Fruit fly (Drosophila melanogaster) whole organism, wandering third instar larva: ENCODE results near the gene CG17778.

Source experiments
- Abd-B ChIP-seq: fragments of >200 bp; optimal IDR thresholded peaks from 2 replicates; lab custom pipeline; 2017; ENCODE audit warnings: missing biosample characterization, missing genetic modification characterization
- CG32264 ChIP-seq: fragments of 200-800 bp; sonication (Bioruptor generic); optimal IDR thresholded peaks from 2 replicates; lab custom pipeline; 2016; ENCODE audit warnings: missing biosample characterization, missing genetic modification characterization
- CG9705 ChIP-seq: fragments of 200-800 bp; sonication (Bioruptor generic); optimal IDR thresholded peaks from 2 replicates; lab custom pipeline; 2018; ENCODE audit warnings: missing biosample characterization, mild to moderate bottlenecking, missing genetic modification characterization
- CrebA ChIP-seq: fragments of 200-800 bp; sonication (Bioruptor generic); optimal IDR thresholded peaks from 2 replicates; lab custom pipeline; 2016; ENCODE audit warnings: missing biosample characterization, mild to moderate bottlenecking, missing genetic modification characterization, borderline replicate concordance
- Dfd ChIP-seq: fragments of >200 bp; optimal IDR thresholded peaks from 2 replicates; lab custom pipeline; 2017; ENCODE audit warnings: missing biosample characterization, missing genetic modification characterization
- Dif ChIP-seq: fragments of 200-275, 200-300 bp; sonication (Bioruptor generic); optimal IDR thresholded peaks from 2 replicates; lab custom pipeline; 2018; ENCODE audit warnings: missing biosample characterization, missing genetic modification characterization; ENCODE audit not compliant: partially characterized antibody
- GATAd ChIP-seq: sonication (Bioruptor generic); optimal IDR thresholded peaks from 2 replicates; lab custom pipeline; 2016; ENCODE audit warnings: missing biosample characterization, missing genetic modification characterization
- HLH106 ChIP-seq: fragments of 200-800 bp; optimal IDR thresholded peaks from 3 replicates; lab custom pipeline; 2019; ENCODE audit warnings: missing biosample characterization, mild to moderate bottlenecking, missing genetic modification characterization, moderate library complexity
- Hnf4 ChIP-seq: fragments of 200-800 bp; sonication (Bioruptor generic); optimal IDR thresholded peaks from 2 replicates; lab custom pipeline; 2016; ENCODE audit warnings: missing biosample characterization, mild to moderate bottlenecking, missing genetic modification characterization
- Hr78 ChIP-seq: fragments of >200 bp; optimal IDR thresholded peaks from 2 replicates; lab custom pipeline; 2017; ENCODE audit warnings: missing biosample characterization, missing genetic modification characterization
- Hr83 ChIP-seq: fragments of 200-300 bp; sonication (Bioruptor generic); optimal IDR thresholded peaks from 2 replicates; lab custom pipeline; 2016; ENCODE audit warnings: missing biosample characterization, mild to moderate bottlenecking, missing genetic modification characterization, moderate library complexity; ENCODE audit not compliant: poor library complexity, severe bottlenecking
- Mio ChIP-seq: sonication (Bioruptor generic); optimal IDR thresholded peaks from 2 replicates; lab custom pipeline; 2016; ENCODE audit warnings: missing biosample characterization, missing genetic modification characterization
- Myc ChIP-seq: fragments of >200 bp; optimal IDR thresholded peaks from 2 replicates; lab custom pipeline; 2017
- N ChIP-seq: fragments of >200 bp; optimal IDR thresholded peaks from 2 replicates; lab custom pipeline; 2018; ENCODE audit warnings: missing biosample characterization, missing external identifiers, missing genetic modification characterization
- OdsH ChIP-seq: fragments of 200-800 bp; sonication (Bioruptor generic); optimal IDR thresholded peaks from 2 replicates; lab custom pipeline; 2016; ENCODE audit warnings: missing biosample characterization, mild to moderate bottlenecking, missing genetic modification characterization
- Rel ChIP-seq, 2 experiments: fragments of 200-800 bp; sonication (Bioruptor generic) in 1 of 2; optimal IDR thresholded peaks; 2 replicates in 1 of 2; 3 replicates in 1 of 2; lab custom pipeline; 2016 to 2019; ENCODE audit warnings: mild to moderate bottlenecking in 2 of 2, missing biosample characterization in 2 of 2, missing genetic modification characterization in 2 of 2, moderate library complexity in 1 of 2
- Sp1 ChIP-seq: fragments of 200-800 bp; sonication (Bioruptor generic); optimal IDR thresholded peaks from 3 replicates; lab custom pipeline; 2019; ENCODE audit warnings: missing biosample characterization, mild to moderate bottlenecking, missing genetic modification characterization, moderate library complexity
- Vsx2 ChIP-seq: fragments of 200-300, 225-300 bp; sonication (Bioruptor generic); optimal IDR thresholded peaks from 2 replicates; lab custom pipeline; 2018; ENCODE audit warnings: missing biosample characterization, missing genetic modification characterization; ENCODE audit not compliant: partially characterized antibody
- br ChIP-seq: fragments of 200-800 bp; sonication (Bioruptor generic); optimal IDR thresholded peaks from 2 replicates; lab custom pipeline; 2016; ENCODE audit warnings: missing biosample characterization, missing genetic modification characterization
- brk ChIP-seq: fragments of 200-800 bp; sonication (Bioruptor generic); optimal IDR thresholded peaks from 2 replicates; lab custom pipeline; 2016; ENCODE audit warnings: missing biosample characterization, mild to moderate bottlenecking, missing genetic modification characterization
- dl ChIP-seq, 2 experiments: fragments of 175-275, 200-275 bp in 1 of 2; fragments of 200-275 bp in 1 of 2; sonication (Bioruptor generic); optimal IDR thresholded peaks; lab custom pipeline; 2018; ENCODE audit warnings: mild to moderate bottlenecking in 2 of 2, missing biosample characterization in 2 of 2, missing genetic modification characterization in 2 of 2, moderate library complexity in 2 of 2; ENCODE audit not compliant: partially characterized antibody in 2 of 2, insufficient read depth in 1 of 2
- dmrt93B ChIP-seq: fragments of 200-800 bp; sonication (Bioruptor generic); optimal IDR thresholded peaks from 2 replicates; lab custom pipeline; 2018; ENCODE audit warnings: missing biosample characterization, mild to moderate bottlenecking, missing genetic modification characterization
- dsf ChIP-seq: sonication (Bioruptor generic); optimal IDR thresholded peaks from 2 replicates; lab custom pipeline; 2016; ENCODE audit warnings: missing biosample characterization, missing genetic modification characterization, borderline replicate concordance
- ey ChIP-seq: fragments of 200-800 bp; sonication (Bioruptor generic); optimal IDR thresholded peaks from 2 replicates; lab custom pipeline; 2016; ENCODE audit warnings: missing biosample characterization, missing genetic modification characterization
- foxo ChIP-seq, 2 experiments: fragments of 200-800 bp; sonication (Bioruptor generic); optimal IDR thresholded peaks; 2 replicates in 1 of 2; 3 replicates in 1 of 2; lab custom pipeline; 2016 to 2017; ENCODE audit warnings: missing biosample characterization in 2 of 2, missing genetic modification characterization in 2 of 2
- fru ChIP-seq: fragments of 200-800 bp; sonication (Bioruptor generic); optimal IDR thresholded peaks from 3 replicates; lab custom pipeline; 2016; ENCODE audit warnings: missing biosample characterization, mild to moderate bottlenecking, missing genetic modification characterization
- h ChIP-seq: fragments of 200-800 bp; sonication (Bioruptor generic); optimal IDR thresholded peaks from 3 replicates; lab custom pipeline; 2016; ENCODE audit warnings: missing biosample characterization, mild to moderate bottlenecking, missing genetic modification characterization
- jim ChIP-seq: fragments of 175-275, 200-325 bp; sonication (Bioruptor generic); optimal IDR thresholded peaks from 2 replicates; lab custom pipeline; 2016; ENCODE audit warnings: missing biosample characterization, mild to moderate bottlenecking, missing genetic modification characterization
- lola ChIP-seq: fragments of >200 bp; optimal IDR thresholded peaks from 2 replicates; lab custom pipeline; 2017; ENCODE audit warnings: missing biosample characterization, missing genetic modification characterization
- pan ChIP-seq: fragments of >200 bp; optimal IDR thresholded peaks from 2 replicates; lab custom pipeline; 2017
- rgr ChIP-seq: fragments of 200-800 bp; sonication (Bioruptor generic); optimal IDR thresholded peaks from 3 replicates; lab custom pipeline; 2016; ENCODE audit warnings: missing biosample characterization, mild to moderate bottlenecking, missing genetic modification characterization
- sage ChIP-seq: fragments of 200-800 bp; sonication (Bioruptor generic); optimal IDR thresholded peaks from 2 replicates; lab custom pipeline; 2016; ENCODE audit warnings: missing biosample characterization, mild to moderate bottlenecking, missing genetic modification characterization
- sv ChIP-seq: fragments of 200-800 bp; sonication (Bioruptor generic); optimal IDR thresholded peaks from 3 replicates; lab custom pipeline; 2016; ENCODE audit warnings: missing biosample characterization, missing genetic modification characterization
- tai ChIP-seq: sonication (Bioruptor generic); optimal IDR thresholded peaks from 2 replicates; lab custom pipeline; 2016; ENCODE audit warnings: missing biosample characterization, missing genetic modification characterization
- usp ChIP-seq: fragments of >200 bp; optimal IDR thresholded peaks from 2 replicates; lab custom pipeline; 2017; ENCODE audit warnings: missing biosample characterization, missing genetic modification characterization
- woc ChIP-seq: sonication (Bioruptor generic); optimal IDR thresholded peaks from 2 replicates; lab custom pipeline; 2016; ENCODE audit warnings: missing biosample characterization, mild to moderate bottlenecking, missing genetic modification characterization

CG17778 gene

dm6 chrX:494191-494554 lies 241 bp upstream of the CG17778 start:
- no peak for TF ChIP-seq ey (GFP tag; lab: Kevin White, UChicago)
- peak; percentile 45 for TF ChIP-seq Dif (GFP tag; lab: Kevin White, UChicago)
- TF ChIP-seq pan = no peak
- no peak for TF ChIP-seq usp
- no peak for TF ChIP-seq Abd-B (GFP tag; lab: Kevin White, UChicago)
- TF ChIP-seq Myc = peak; percentile 14

dm6 chrX:496326-496725 lies 1.9 kb downstream of the CG17778 start, which contains the start of gene svr:
Gene svr, plus strand, starts transcription at chrX:496446.
- TF ChIP-seq Rel (GFP tag; optimal IDR thresholded peaks at IDR 0.05; lab: Kevin White, UChicago) (no peak), Rel (tag; optimal IDR thresholded peaks at IDR 0.05; lab: Kevin White, UChicago) (peak; percentile 53), tai (no peak)

- TF ChIP-seq dsf (no peak), Dfd (GFP tag; lab: Kevin White, UChicago) (no peak), pan (no peak), N (GFP tag; lab: Kevin White, UChicago) (no peak), lola (no peak), dl (GFP tag; optimal IDR thresholded peaks at IDR 0.05; lab: Kevin White, UChicago; ENCODE audit: insufficient read depth in 1 of 2, partially characterized antibody in 2 of 2) (peak in 1 of 2 experiments; percentile 19), CG32264 (no peak), Abd-B (GFP tag; lab: Kevin White, UChicago) (no peak), sage (GFP tag; lab: Kevin White, UChicago) (no peak), Mio (GFP tag; lab: Kevin White, UChicago) (no peak), dmrt93B (no peak), Rel (GFP tag; optimal IDR thresholded peaks at IDR 0.05; lab: Kevin White, UChicago) (no peak), Rel (tag; optimal IDR thresholded peaks at IDR 0.05; lab: Kevin White, UChicago) (peak; percentile 97), Myc (no peak), Sp1 (GFP tag; lab: Kevin White, UChicago) (no peak), OdsH (GFP tag; lab: Kevin White, UChicago) (no peak), brk (no peak), usp (no peak)
- TF ChIP-seq, all 38 proteins: peak for 2
Observed at dm6 chrX:497425-497824, 3.0 kb downstream of the CG17778 start.

dm6 chrX:498434-498833 lies 4.0 kb downstream of the CG17778 start:
- no peak for TF ChIP-seq brk
- no peak for TF ChIP-seq br (GFP tag; lab: Kevin White, UChicago)
- TF ChIP-seq Vsx2 (GFP tag; lab: Kevin White, UChicago) = no peak

- TF ChIP-seq Hnf4 (GFP tag; lab: Kevin White, UChicago) (no peak), woc (no peak), h (GFP tag; lab: Kevin White, UChicago) (peak; percentile 36), Rel (GFP tag; optimal IDR thresholded peaks at IDR 0.05; lab: Kevin White, UChicago) (no peak), Rel (tag; optimal IDR thresholded peaks at IDR 0.05; lab: Kevin White, UChicago) (peak; percentile 63), foxo (GFP tag; optimal IDR thresholded peaks at IDR 0.05; lab: Kevin White, UChicago) (peak in 1 of 2 experiments; percentile 10), HLH106 (tag; lab: Kevin White, UChicago) (no peak)
Observed at dm6 chrX:498924-499588, 4.6 kb downstream of the CG17778 start.

dm6 chrX:499589-500041 lies 5.2 kb downstream of the CG17778 start:
- no peak for TF ChIP-seq Dif (GFP tag; lab: Kevin White, UChicago)
- peak; percentile 47 for TF ChIP-seq dmrt93B
- peak; percentile 77 for TF ChIP-seq Sp1 (GFP tag; lab: Kevin White, UChicago)
- no peak for TF ChIP-seq Hr83 (GFP tag; lab: Kevin White, UChicago)
- TF ChIP-seq br (GFP tag; lab: Kevin White, UChicago) = peak; percentile 73
- peak; percentile 71 for TF ChIP-seq ey (GFP tag; lab: Kevin White, UChicago)
- no peak for TF ChIP-seq jim (GFP tag; lab: Kevin White, UChicago)
- TF ChIP-seq Mio (GFP tag; lab: Kevin White, UChicago) = no peak
- no peak for TF ChIP-seq sage (GFP tag; lab: Kevin White, UChicago)
- no peak for TF ChIP-seq brk
- no peak for TF ChIP-seq pan
- TF ChIP-seq usp = no peak
- peak; percentile 46 for TF ChIP-seq CG9705 (GFP tag; lab: Kevin White, UChicago)
- no peak for TF ChIP-seq Dfd (GFP tag; lab: Kevin White, UChicago)
- peak; percentile 80 for TF ChIP-seq HLH106 (tag; lab: Kevin White, UChicago)
- peak; percentile 82 for TF ChIP-seq h (GFP tag; lab: Kevin White, UChicago)
- no peak for TF ChIP-seq Myc
- TF ChIP-seq fru (GFP tag; lab: Kevin White, UChicago) = peak; percentile 82
- peak; percentile 9 for TF ChIP-seq CG32264
- TF ChIP-seq N (GFP tag; lab: Kevin White, UChicago) = no peak
- peak; percentile 38 for TF ChIP-seq Hnf4 (GFP tag; lab: Kevin White, UChicago)
- TF ChIP-seq Vsx2 (GFP tag; lab: Kevin White, UChicago) = no peak
- peak; percentile 60 for TF ChIP-seq rgr (GFP tag; lab: Kevin White, UChicago)
- peak; percentile 58 for TF ChIP-seq sv (GFP tag; lab: Kevin White, UChicago)
- TF ChIP-seq GATAd (GFP tag; lab: Kevin White, UChicago) = no peak
- TF ChIP-seq Hr78 (GFP tag; lab: Kevin White, UChicago) = no peak
- no peak for TF ChIP-seq CrebA
- TF ChIP-seq dl (GFP tag; optimal IDR thresholded peaks at IDR 0.05; lab: Kevin White, UChicago; ENCODE audit: insufficient read depth in 1 of 2, partially characterized antibody in 2 of 2) = no peak
